Fruit fly (Drosophila melanogaster) whole organism, wandering third instar larva: ENCODE data around the gene CG1637.

Source experiments
- Abd-B ChIP-seq: fragments of >200 bp; optimal IDR thresholded peaks from 2 replicates; lab custom pipeline; 2017; ENCODE audit warnings: missing biosample characterization, missing genetic modification characterization
- CG32264 ChIP-seq: fragments of 200-800 bp; sonication (Bioruptor generic); optimal IDR thresholded peaks from 2 replicates; lab custom pipeline; 2016; ENCODE audit warnings: missing biosample characterization, missing genetic modification characterization
- Dfd ChIP-seq: fragments of >200 bp; optimal IDR thresholded peaks from 2 replicates; lab custom pipeline; 2017; ENCODE audit warnings: missing biosample characterization, missing genetic modification characterization
- Dif ChIP-seq: fragments of 200-275, 200-300 bp; sonication (Bioruptor generic); optimal IDR thresholded peaks from 2 replicates; lab custom pipeline; 2018; ENCODE audit warnings: missing biosample characterization, missing genetic modification characterization; ENCODE audit not compliant: partially characterized antibody
- GATAd ChIP-seq: sonication (Bioruptor generic); optimal IDR thresholded peaks from 2 replicates; lab custom pipeline; 2016; ENCODE audit warnings: missing biosample characterization, missing genetic modification characterization
- HLH106 ChIP-seq: fragments of 200-800 bp; optimal IDR thresholded peaks from 3 replicates; lab custom pipeline; 2019; ENCODE audit warnings: missing biosample characterization, mild to moderate bottlenecking, missing genetic modification characterization, moderate library complexity
- Hnf4 ChIP-seq: fragments of 200-800 bp; sonication (Bioruptor generic); optimal IDR thresholded peaks from 2 replicates; lab custom pipeline; 2016; ENCODE audit warnings: missing biosample characterization, mild to moderate bottlenecking, missing genetic modification characterization
- Hr78 ChIP-seq: fragments of >200 bp; optimal IDR thresholded peaks from 2 replicates; lab custom pipeline; 2017; ENCODE audit warnings: missing biosample characterization, missing genetic modification characterization
- Hr83 ChIP-seq: fragments of 200-300 bp; sonication (Bioruptor generic); optimal IDR thresholded peaks from 2 replicates; lab custom pipeline; 2016; ENCODE audit warnings: missing biosample characterization, mild to moderate bottlenecking, missing genetic modification characterization, moderate library complexity; ENCODE audit not compliant: poor library complexity, severe bottlenecking
- Jra ChIP-seq: sonication (Bioruptor generic); optimal IDR thresholded peaks from 2 replicates; lab custom pipeline; 2016; ENCODE audit warnings: missing biosample characterization, missing genetic modification characterization
- Mio ChIP-seq: sonication (Bioruptor generic); optimal IDR thresholded peaks from 2 replicates; lab custom pipeline; 2016; ENCODE audit warnings: missing biosample characterization, missing genetic modification characterization
- Myc ChIP-seq: fragments of >200 bp; optimal IDR thresholded peaks from 2 replicates; lab custom pipeline; 2017
- N ChIP-seq: fragments of >200 bp; optimal IDR thresholded peaks from 2 replicates; lab custom pipeline; 2018; ENCODE audit warnings: missing biosample characterization, missing external identifiers, missing genetic modification characterization
- OdsH ChIP-seq: fragments of 200-800 bp; sonication (Bioruptor generic); optimal IDR thresholded peaks from 2 replicates; lab custom pipeline; 2016; ENCODE audit warnings: missing biosample characterization, mild to moderate bottlenecking, missing genetic modification characterization
- Sp1 ChIP-seq: fragments of 200-800 bp; sonication (Bioruptor generic); optimal IDR thresholded peaks from 3 replicates; lab custom pipeline; 2019; ENCODE audit warnings: missing biosample characterization, mild to moderate bottlenecking, missing genetic modification characterization, moderate library complexity
- Vsx2 ChIP-seq: fragments of 200-300, 225-300 bp; sonication (Bioruptor generic); optimal IDR thresholded peaks from 2 replicates; lab custom pipeline; 2018; ENCODE audit warnings: missing biosample characterization, missing genetic modification characterization; ENCODE audit not compliant: partially characterized antibody
- br ChIP-seq: fragments of 200-800 bp; sonication (Bioruptor generic); optimal IDR thresholded peaks from 2 replicates; lab custom pipeline; 2016; ENCODE audit warnings: missing biosample characterization, missing genetic modification characterization
- brk ChIP-seq: fragments of 200-800 bp; sonication (Bioruptor generic); optimal IDR thresholded peaks from 2 replicates; lab custom pipeline; 2016; ENCODE audit warnings: missing biosample characterization, mild to moderate bottlenecking, missing genetic modification characterization
- dl ChIP-seq, 2 experiments: fragments of 175-275, 200-275 bp in 1 of 2; fragments of 200-275 bp in 1 of 2; sonication (Bioruptor generic); optimal IDR thresholded peaks; lab custom pipeline; 2018; ENCODE audit warnings: mild to moderate bottlenecking in 2 of 2, missing biosample characterization in 2 of 2, missing genetic modification characterization in 2 of 2, moderate library complexity in 2 of 2; ENCODE audit not compliant: partially characterized antibody in 2 of 2, insufficient read depth in 1 of 2
- dsf ChIP-seq: sonication (Bioruptor generic); optimal IDR thresholded peaks from 2 replicates; lab custom pipeline; 2016; ENCODE audit warnings: missing biosample characterization, missing genetic modification characterization, borderline replicate concordance
- foxo ChIP-seq, 2 experiments: fragments of 200-800 bp; sonication (Bioruptor generic); optimal IDR thresholded peaks; 2 replicates in 1 of 2; 3 replicates in 1 of 2; lab custom pipeline; 2016 to 2017; ENCODE audit warnings: missing biosample characterization in 2 of 2, missing genetic modification characterization in 2 of 2
- h ChIP-seq: fragments of 200-800 bp; sonication (Bioruptor generic); optimal IDR thresholded peaks from 3 replicates; lab custom pipeline; 2016; ENCODE audit warnings: missing biosample characterization, mild to moderate bottlenecking, missing genetic modification characterization
- jim ChIP-seq: fragments of 175-275, 200-325 bp; sonication (Bioruptor generic); optimal IDR thresholded peaks from 2 replicates; lab custom pipeline; 2016; ENCODE audit warnings: missing biosample characterization, mild to moderate bottlenecking, missing genetic modification characterization
- rgr ChIP-seq: fragments of 200-800 bp; sonication (Bioruptor generic); optimal IDR thresholded peaks from 3 replicates; lab custom pipeline; 2016; ENCODE audit warnings: missing biosample characterization, mild to moderate bottlenecking, missing genetic modification characterization
- sage ChIP-seq: fragments of 200-800 bp; sonication (Bioruptor generic); optimal IDR thresholded peaks from 2 replicates; lab custom pipeline; 2016; ENCODE audit warnings: missing biosample characterization, mild to moderate bottlenecking, missing genetic modification characterization
- sv ChIP-seq: fragments of 200-800 bp; sonication (Bioruptor generic); optimal IDR thresholded peaks from 3 replicates; lab custom pipeline; 2016; ENCODE audit warnings: missing biosample characterization, missing genetic modification characterization
- tai ChIP-seq: sonication (Bioruptor generic); optimal IDR thresholded peaks from 2 replicates; lab custom pipeline; 2016; ENCODE audit warnings: missing biosample characterization, missing genetic modification characterization
- usp ChIP-seq: fragments of >200 bp; optimal IDR thresholded peaks from 2 replicates; lab custom pipeline; 2017; ENCODE audit warnings: missing biosample characterization, missing genetic modification characterization

The CG1637 gene

dm6 chrX:10825349-10826129 is 52.2 kb downstream of the CG1637 start:
- TF ChIP-seq brk (no peak), Dfd (peak; percentile 40)
- TF ChIP-seq, all 38 proteins: peak for 1

- TF ChIP-seq Dfd, result peak; percentile 14
- no peak for TF ChIP-seq OdsH (GFP tag; lab: Kevin White, UChicago)
These were observed 53.4 kb downstream of the CG1637 start, which contains the start of gene Imp for dm6 chrX:10824227-10824702. Gene Imp, minus strand, starts transcription at chrX:10824277.

dm6 chrX:10823441-10823818 is 54.3 kb downstream of the CG1637 start:
- TF ChIP-seq rgr (GFP tag; lab: Kevin White, UChicago), result no peak

dm6 chrX:10822678-10823440 is 54.8 kb downstream of the CG1637 start:
- no peak for TF ChIP-seq foxo (GFP tag; optimal IDR thresholded peaks at IDR 0.05; lab: Kevin White, UChicago)
- TF ChIP-seq sv, result peak; percentile 11

dm6 chrX:10822096-10822495 is 55.6 kb downstream of the CG1637 start:
- TF ChIP-seq N (GFP tag; lab: Kevin White, UChicago) (no peak), CG32264 (GFP tag; lab: Kevin White, UChicago) (no peak), tai (no peak), GATAd (GFP tag; lab: Kevin White, UChicago) (no peak), dl (GFP tag; optimal IDR thresholded peaks at IDR 0.05; lab: Kevin White, UChicago; ENCODE audit: insufficient read depth in 1 of 2, partially characterized antibody in 2 of 2) (no peak), HLH106 (tag; lab: Kevin White, UChicago) (no peak), dsf (no peak), br (no peak), Jra (GFP tag; lab: Kevin White, UChicago) (no peak), sage (GFP tag; lab: Kevin White, UChicago) (no peak), brk (no peak), Abd-B (GFP tag; lab: Kevin White, UChicago) (no peak), Sp1 (GFP tag; lab: Kevin White, UChicago) (no peak)

dm6 chrX:10820741-10821140 is 57.0 kb downstream of the CG1637 start:
- TF ChIP-seq Vsx2 (GFP tag; lab: Kevin White, UChicago) (no peak), Hr83 (GFP tag; lab: Kevin White, UChicago) (no peak), OdsH (GFP tag; lab: Kevin White, UChicago) (no peak), br (no peak), GATAd (GFP tag; lab: Kevin White, UChicago) (no peak), jim (no peak), Dif (no peak), dsf (no peak), Jra (GFP tag; lab: Kevin White, UChicago) (no peak), N (GFP tag; lab: Kevin White, UChicago) (no peak), dl (GFP tag; optimal IDR thresholded peaks at IDR 0.05; lab: Kevin White, UChicago; ENCODE audit: insufficient read depth in 1 of 2, partially characterized antibody in 2 of 2) (no peak), sage (GFP tag; lab: Kevin White, UChicago) (no peak), Hr78 (GFP tag; lab: Kevin White, UChicago) (no peak), Myc (no peak), sv (no peak), usp (GFP tag; lab: Kevin White, UChicago) (no peak), Mio (GFP tag; lab: Kevin White, UChicago) (no peak), tai (no peak), h (no peak), Hnf4 (GFP tag; lab: Kevin White, UChicago) (no peak)
